Fruit fly (Drosophila melanogaster): Measurements from ENCODE around the gene CG13933.
A peak's percentile ranks its signal among the peaks of the same experiment; 100 is the strongest.

Gene CG13933

DNA sequence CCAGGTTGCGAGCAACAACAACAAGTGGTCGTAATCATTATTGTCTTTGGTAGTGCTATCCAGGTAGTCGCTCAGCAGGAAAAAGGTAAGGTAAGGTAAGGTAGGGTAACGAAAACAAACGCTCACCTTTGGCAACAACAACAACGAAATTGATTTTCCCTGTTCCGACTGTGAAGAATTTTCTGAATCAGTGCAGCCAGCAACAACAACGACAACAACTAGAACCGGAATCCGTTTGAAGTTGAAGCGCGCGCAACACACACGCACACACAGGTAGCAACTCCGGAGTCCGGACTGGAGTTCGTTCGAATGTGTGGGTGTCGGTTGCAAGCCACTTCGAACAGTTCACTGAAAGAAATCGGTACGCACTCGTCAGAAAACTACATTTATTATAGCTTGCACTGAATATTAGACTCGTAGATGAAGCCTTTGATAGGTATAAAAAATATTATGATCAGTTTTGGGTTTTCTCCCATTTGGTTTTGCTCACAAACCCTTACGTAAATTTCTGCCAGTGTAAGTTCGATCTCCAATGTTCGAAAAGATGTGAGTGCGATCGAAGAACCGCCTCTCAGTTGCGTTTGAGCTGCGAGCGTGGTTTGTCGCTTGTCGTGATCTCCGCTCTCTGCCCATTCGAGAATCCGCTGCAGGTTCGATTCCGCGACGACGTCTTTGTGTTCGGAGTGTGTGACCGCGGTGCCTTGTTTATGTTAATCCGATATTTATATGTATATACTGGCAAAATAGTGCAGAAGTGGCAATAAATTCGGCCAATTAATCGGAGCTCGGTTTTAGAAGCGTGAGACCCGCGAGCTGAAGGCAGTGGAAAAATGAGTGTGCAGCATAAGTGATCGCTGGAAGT is 28.4 kb downstream of the CG13933 start, which contains the start of gene CG13921 (continued):
- TF ChIP-seq Mad (GFP tag; optimal IDR thresholded peaks at IDR 0.05) (peak; percentile 99), Hr78 (GFP tag; optimal IDR thresholded peaks at IDR 0.05) (peak in 1 of 2 experiments; percentile 92), peb (GFP tag; IDR thresholded peaks at IDR 0.05) (peak; percentile 99), aop (GFP tag; IDR thresholded peaks at IDR 0.05) (peak; percentile 97), Rx (GFP tag; IDR thresholded peaks at IDR 0.05) (peak; percentile 99), CG8765 (GFP tag; IDR thresholded peaks at IDR 0.05) (peak; percentile 99), Lim3 (GFP tag; IDR thresholded peaks at IDR 0.05) (peak; percentile 96), CG4328 (GFP tag; optimal IDR thresholded peaks at IDR 0.05) (peak; percentile 95), sqz (GFP tag; optimal IDR thresholded peaks at IDR 0.05) (peak; percentile 98), ERR (GFP tag; optimal IDR thresholded peaks at IDR 0.05) (peak; percentile 97), Poxn (GFP tag; IDR thresholded peaks at IDR 0.05) (peak; percentile 94), br (optimal IDR thresholded peaks at IDR 0.05) (no peak), CG9876 (GFP tag; optimal IDR thresholded peaks at IDR 0.05) (peak; percentile 97), B-H2 (GFP tag; optimal IDR thresholded peaks at IDR 0.05) (peak; percentile 80), Ptx1 (GFP tag; IDR thresholded peaks at IDR 0.05) (peak; percentile 95), Bgb (GFP tag; IDR thresholded peaks at IDR 0.05; ENCODE audit: partially characterized antibody) (no peak), Drgx (GFP tag; IDR thresholded peaks at IDR 0.05) (peak; percentile 100), ci (GFP tag; IDR thresholded peaks at IDR 0.05) (peak; percentile 100), CG17612 (GFP tag; IDR thresholded peaks at IDR 0.05) (peak; percentile 93), seq (GFP tag; IDR thresholded peaks at IDR 0.05) (peak; percentile 98), prd (optimal IDR thresholded peaks at IDR 0.05) (no peak), prd (GFP tag; IDR thresholded peaks at IDR 0.05) (peak; percentile 100), NK7.1 (GFP tag; optimal IDR thresholded peaks at IDR 0.05) (peak; percentile 99), Adf1 (GFP tag; IDR thresholded peaks at IDR 0.05) (peak; percentile 82), cato (GFP tag; optimal IDR thresholded peaks at IDR 0.05; ENCODE audit: borderline replicate concordance) (peak; percentile 99), MTF-1 (GFP tag; optimal IDR thresholded peaks at IDR 0.05; ENCODE audit: borderline replicate concordance) (peak; percentile 98), CG7987 (GFP tag; optimal IDR thresholded peaks at IDR 0.05) (peak; percentile 98), CG7786 (GFP tag; optimal IDR thresholded peaks at IDR 0.05) (peak; percentile 98), CG12391 (tag; optimal IDR thresholded peaks at IDR 0.05) (peak; percentile 99), CG10267 (tag; optimal IDR thresholded peaks at IDR 0.05) (peak; percentile 99), bbx (GFP tag; IDR thresholded peaks at IDR 0.05; ENCODE audit: partially characterized antibody) (no peak), dan (GFP tag; IDR thresholded peaks at IDR 0.05) (peak; percentile 99), pum (GFP tag; optimal IDR thresholded peaks at IDR 0.05) (peak; percentile 100), B-H1 (GFP tag; IDR thresholded peaks at IDR 0.05) (peak; percentile 98), CG1647 (GFP tag; optimal IDR thresholded peaks at IDR 0.05) (peak; percentile 99), BtbVII (GFP tag; optimal IDR thresholded peaks at IDR 0.05) (peak; percentile 97), Bteb2 (GFP tag; optimal IDR thresholded peaks at IDR 0.05) (peak; percentile 98), Dfd (GFP tag; optimal IDR thresholded peaks at IDR 0.05) (no peak), CG2712 (tag; optimal IDR thresholded peaks at IDR 0.05) (peak; percentile 100), NFAT (GFP tag; IDR thresholded peaks at IDR 0.05) (peak; percentile 97), vfl (GFP tag; optimal IDR thresholded peaks at IDR 0.05) (peak; percentile 98), tup (GFP tag; optimal IDR thresholded peaks at IDR 0.05) (peak; percentile 98), CkIIα-i1 (GFP tag; IDR thresholded peaks at IDR 0.05) (peak; percentile 93), HmgZ (tag; optimal IDR thresholded peaks at IDR 0.05) (peak; percentile 98), psq (GFP tag; optimal IDR thresholded peaks at IDR 0.05) (peak; percentile 96), ara (GFP tag; IDR thresholded peaks at IDR 0.05) (peak; percentile 100), Xbp1 (GFP tag; optimal IDR thresholded peaks at IDR 0.05) (peak; percentile 99), CG18599 (GFP tag; optimal IDR thresholded peaks at IDR 0.05) (peak; percentile 98), CG9437 (GFP tag; optimal IDR thresholded peaks at IDR 0.05) (peak; percentile 92), CG8924 (tag; optimal IDR thresholded peaks at IDR 0.05) (peak; percentile 99)
